Fruit fly (Drosophila melanogaster): ENCODE results near the gene CG17068.

DNA sequence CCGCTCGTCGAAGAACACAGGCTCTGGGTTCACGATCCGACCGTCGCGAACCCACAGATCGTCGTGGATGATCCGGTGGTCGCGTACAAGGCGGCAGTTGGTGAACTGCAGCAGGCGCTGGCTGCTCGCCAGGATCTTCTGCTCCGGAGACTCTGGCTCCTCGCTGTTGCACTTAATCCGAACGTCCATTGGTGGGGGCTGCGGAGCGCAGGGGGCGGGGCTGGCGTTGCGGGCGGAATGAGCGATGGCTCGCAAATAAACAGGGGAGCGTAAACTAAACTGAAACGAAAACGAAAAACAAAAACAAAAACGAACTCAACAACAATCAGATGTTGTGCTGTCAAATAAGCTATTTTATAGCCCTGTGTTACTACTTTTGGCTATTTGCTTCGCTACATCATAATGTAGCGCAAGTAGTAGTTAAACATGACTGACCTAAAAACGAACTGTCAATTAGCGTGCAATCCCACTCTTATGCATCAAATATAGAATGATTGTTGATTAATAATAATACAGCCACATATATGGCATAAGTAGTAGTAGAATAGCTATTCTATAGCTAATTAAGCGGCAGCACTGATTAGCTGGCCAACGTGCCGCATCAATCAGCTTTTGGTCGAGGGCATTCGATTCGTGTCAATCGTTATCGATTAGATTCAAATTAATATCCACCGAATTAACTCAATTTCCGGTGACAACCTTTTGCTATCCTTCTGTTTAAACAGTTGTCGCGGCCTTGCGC is 6.1 kb upstream of the CG17068 start, which contains the start of gene CG17065:
- TF ChIP-seq Dll (optimal IDR thresholded peaks at IDR 0.05) (no peak), usp (GFP tag; optimal IDR thresholded peaks at IDR 0.05) (no peak), psq (optimal IDR thresholded peaks at IDR 0.05) (no peak), pan (optimal IDR thresholded peaks at IDR 0.05) (no peak), EcR (GFP tag; optimal IDR thresholded peaks at IDR 0.05) (no peak), CG8478 (optimal IDR thresholded peaks at IDR 0.05) (no peak)
